Worm (Caenorhabditis elegans) whole organism, late embryonic: ENCODE results near the gene ZK856.14.

Source experiments
- F13H6.1 ChIP-seq: sonication (generic microtip); optimal IDR thresholded peaks from 2 replicates; lab custom pipeline; 2016; ENCODE audit warnings: missing genetic modification characterization, missing compliant biosample characterization
- K09A11.1 ChIP-seq: sonication (generic microtip); optimal IDR thresholded peaks from 2 replicates; lab custom pipeline; 2017; ENCODE audit warnings: antibody characterized with exemption, mild to moderate bottlenecking, missing genetic modification characterization, missing compliant biosample characterization; ENCODE audit not compliant: insufficient read depth
- Y22D7AL.16 ChIP-seq: sonication (generic microtip); optimal IDR thresholded peaks from 2 replicates; lab custom pipeline; 2016; ENCODE audit warnings: missing genetic modification characterization, missing compliant biosample characterization
- ahr-1 ChIP-seq: sonication (generic microtip); optimal IDR thresholded peaks from 2 replicates; lab custom pipeline; 2016; ENCODE audit warnings: missing genetic modification characterization, missing compliant biosample characterization
- ceh-14 ChIP-seq: sonication (generic microtip); optimal IDR thresholded peaks from 2 replicates; lab custom pipeline; 2016; ENCODE audit warnings: missing genotype, missing genetic modification characterization, missing compliant biosample characterization
- ceh-18 ChIP-seq: sonication (generic microtip); optimal IDR thresholded peaks from 2 replicates; lab custom pipeline; 2016; ENCODE audit warnings: missing genetic modification characterization, missing compliant biosample characterization
- ceh-19 ChIP-seq: fragments of 200-800 bp; sonication (Bioruptor generic); optimal IDR thresholded peaks from 2 replicates; lab custom pipeline; 2018; ENCODE audit warnings: mild to moderate bottlenecking, missing genetic modification characterization, missing compliant biosample characterization
- ceh-2 ChIP-seq: sonication (generic microtip); optimal IDR thresholded peaks from 2 replicates; lab custom pipeline; 2016; ENCODE audit warnings: missing genotype, missing genetic modification characterization, missing compliant biosample characterization
- ceh-22 ChIP-seq: sonication (generic microtip); optimal IDR thresholded peaks from 2 replicates; lab custom pipeline; 2017; ENCODE audit warnings: missing biosample characterization, missing genetic modification characterization
- ceh-24 ChIP-seq: sonication (generic microtip); optimal IDR thresholded peaks from 2 replicates; lab custom pipeline; 2016; ENCODE audit warnings: mild to moderate bottlenecking, missing genetic modification characterization, missing compliant biosample characterization
- ceh-31 ChIP-seq: sonication (generic microtip); optimal IDR thresholded peaks from 2 replicates; lab custom pipeline; 2016; ENCODE audit warnings: missing genetic modification characterization, missing compliant biosample characterization
- ceh-34 ChIP-seq: sonication (generic microtip); optimal IDR thresholded peaks from 2 replicates; lab custom pipeline; 2016; ENCODE audit warnings: mild to moderate bottlenecking, missing genetic modification characterization, missing compliant biosample characterization
- ceh-45 ChIP-seq: fragments of 200-800 bp; sonication (Bioruptor generic); IDR thresholded peaks from 2 replicates; pipeline ENCODE4 v1.3.6; 2022; ENCODE audit warnings: missing genetic modification reagents, missing genetic modification characterization, missing compliant biosample characterization
- ceh-6 ChIP-seq: fragments of 200-800 bp; sonication (Bioruptor generic); optimal IDR thresholded peaks from 2 replicates; lab custom pipeline; 2018; ENCODE audit warnings: mild to moderate bottlenecking, missing genetic modification characterization, missing compliant biosample characterization
- dve-1 ChIP-seq: sonication (generic microtip); optimal IDR thresholded peaks from 2 replicates; lab custom pipeline; 2017; ENCODE audit warnings: antibody characterized with exemption, mild to moderate bottlenecking, missing genetic modification characterization, missing compliant biosample characterization
- elt-2 ChIP-seq: sonication (generic microtip); optimal IDR thresholded peaks from 2 replicates; lab custom pipeline; 2016; ENCODE audit warnings: missing genetic modification reagents, missing genetic modification characterization, missing compliant biosample characterization
- ets-4 ChIP-seq: sonication (generic microtip); optimal IDR thresholded peaks from 2 replicates; lab custom pipeline; 2016; ENCODE audit warnings: missing genetic modification characterization, missing compliant biosample characterization
- fax-1 ChIP-seq: sonication (generic microtip); optimal IDR thresholded peaks from 2 replicates; lab custom pipeline; 2016; ENCODE audit warnings: missing genotype, missing genetic modification characterization, missing compliant biosample characterization
- fkh-10 ChIP-seq: fragments of 150-350 bp; optimal IDR thresholded peaks from 2 replicates; lab custom pipeline; 2014; ENCODE audit warnings: missing biosample characterization, missing genetic modification reagents, missing genetic modification characterization
- hlh-13 ChIP-seq: fragments of 200-800 bp; sonication (Bioruptor generic); optimal IDR thresholded peaks from 2 replicates; lab custom pipeline; 2018; ENCODE audit warnings: mild to moderate bottlenecking, missing genetic modification characterization, missing compliant biosample characterization
- hlh-15 ChIP-seq: sonication (generic microtip); optimal IDR thresholded peaks from 2 replicates; lab custom pipeline; 2016; ENCODE audit warnings: missing genetic modification characterization, missing compliant biosample characterization
- hlh-30 ChIP-seq: sonication (generic microtip); optimal IDR thresholded peaks from 2 replicates; lab custom pipeline; 2017; ENCODE audit warnings: antibody characterized with exemption, missing genetic modification characterization, missing compliant biosample characterization; ENCODE audit not compliant: insufficient read depth
- hlh-6 ChIP-seq: sonication (generic microtip); optimal IDR thresholded peaks from 2 replicates; lab custom pipeline; 2016; ENCODE audit warnings: missing genotype, missing genetic modification characterization, missing compliant biosample characterization
- lim-6 ChIP-seq: sonication (generic microtip); optimal IDR thresholded peaks from 2 replicates; lab custom pipeline; 2016; ENCODE audit warnings: missing genetic modification characterization, missing compliant biosample characterization
- lin-11 ChIP-seq: fragments of 200-800 bp; sonication (Bioruptor generic); optimal IDR thresholded peaks from 2 replicates; lab custom pipeline; 2018; ENCODE audit warnings: mild to moderate bottlenecking, missing genetic modification characterization, missing compliant biosample characterization
- nhr-11 ChIP-seq: fragments of 150-350 bp; optimal IDR thresholded peaks from 2 replicates; lab custom pipeline; 2014; ENCODE audit warnings: missing biosample characterization, missing genetic modification characterization
- nhr-232 ChIP-seq: sonication (generic microtip); optimal IDR thresholded peaks from 2 replicates; lab custom pipeline; 2016; ENCODE audit warnings: missing genetic modification characterization, missing compliant biosample characterization
- npax-4 ChIP-seq: sonication (generic microtip); optimal IDR thresholded peaks from 2 replicates; lab custom pipeline; 2016; ENCODE audit warnings: missing genetic modification characterization, missing compliant biosample characterization
- odd-2 ChIP-seq: sonication (generic microtip); optimal IDR thresholded peaks from 2 replicates; lab custom pipeline; 2017; ENCODE audit warnings: antibody characterized with exemption, mild to moderate bottlenecking, missing genetic modification characterization, missing compliant biosample characterization
- pag-3 ChIP-seq: sonication (generic microtip); optimal IDR thresholded peaks from 2 replicates; lab custom pipeline; 2016; ENCODE audit warnings: missing compliant biosample characterization, missing genetic modification characterization, borderline replicate concordance
- pax-1 ChIP-seq: fragments of 150-350 bp; optimal IDR thresholded peaks from 2 replicates; lab custom pipeline; 2014; ENCODE audit warnings: missing biosample characterization, missing genetic modification characterization
- pha-2 ChIP-seq: sonication (generic microtip); optimal IDR thresholded peaks from 2 replicates; lab custom pipeline; 2017; ENCODE audit warnings: mild to moderate bottlenecking, missing genetic modification characterization, missing compliant biosample characterization
- pha-4 ChIP-seq: fragments of 150-350 bp; optimal IDR thresholded peaks from 2 replicates; lab custom pipeline; 2018; ENCODE audit warnings: missing biosample characterization, missing genetic modification reagents, missing genetic modification characterization
- pqm-1 ChIP-seq: sonication (generic microtip); optimal IDR thresholded peaks from 2 replicates; lab custom pipeline; 2016; ENCODE audit warnings: missing genetic modification characterization, missing compliant biosample characterization
- pros-1 ChIP-seq: fragments of 150-350 bp; optimal IDR thresholded peaks from 2 replicates; lab custom pipeline; 2014; ENCODE audit warnings: missing biosample characterization, missing genetic modification reagents, missing genetic modification characterization
- ref-2 ChIP-seq: sonication (generic microtip); optimal IDR thresholded peaks from 2 replicates; lab custom pipeline; 2016; ENCODE audit warnings: missing genetic modification characterization, missing compliant biosample characterization
- rnt-1 ChIP-seq: sonication (generic microtip); optimal IDR thresholded peaks from 2 replicates; lab custom pipeline; 2016; ENCODE audit warnings: missing genetic modification characterization, missing compliant biosample characterization
- sdc-2 ChIP-seq: sonication (generic microtip); optimal IDR thresholded peaks from 2 replicates; lab custom pipeline; 2016; ENCODE audit warnings: missing genotype, missing genetic modification characterization, missing compliant biosample characterization
- sox-2 ChIP-seq: fragments of 200-800 bp; sonication (Bioruptor generic); IDR thresholded peaks from 2 replicates; pipeline ENCODE4 v1.3.6; 2022; ENCODE audit warnings: missing genetic modification reagents, missing genetic modification characterization, missing compliant biosample characterization
- sox-4 ChIP-seq: sonication (generic microtip); optimal IDR thresholded peaks from 2 replicates; lab custom pipeline; 2017; ENCODE audit warnings: mild to moderate bottlenecking, missing genetic modification characterization, inconsistent platforms, missing compliant biosample characterization
- tbx-2 ChIP-seq: sonication (generic microtip); optimal IDR thresholded peaks from 2 replicates; lab custom pipeline; 2016; ENCODE audit warnings: missing genetic modification characterization, missing compliant biosample characterization
- ttx-3 ChIP-seq: sonication (generic microtip); optimal IDR thresholded peaks from 2 replicates; lab custom pipeline; 2016; ENCODE audit warnings: missing genetic modification reagents, missing genetic modification characterization, missing compliant biosample characterization
- unc-55 ChIP-seq: sonication (generic microtip); optimal IDR thresholded peaks from 2 replicates; lab custom pipeline; 2017; ENCODE audit warnings: missing biosample characterization, missing genetic modification reagents, missing genetic modification characterization
- unc-86 ChIP-seq: sonication (generic microtip); optimal IDR thresholded peaks from 2 replicates; lab custom pipeline; 2016; ENCODE audit warnings: missing genetic modification characterization, missing compliant biosample characterization
- zip-5 ChIP-seq: sonication (generic microtip); optimal IDR thresholded peaks from 2 replicates; lab custom pipeline; 2016; ENCODE audit warnings: missing genetic modification characterization, missing compliant biosample characterization
- ztf-16 ChIP-seq: sonication (generic microtip); optimal IDR thresholded peaks from 2 replicates; lab custom pipeline; 2017; ENCODE audit warnings: missing genetic modification characterization, missing compliant biosample characterization

ZK856.14 gene

DNA sequence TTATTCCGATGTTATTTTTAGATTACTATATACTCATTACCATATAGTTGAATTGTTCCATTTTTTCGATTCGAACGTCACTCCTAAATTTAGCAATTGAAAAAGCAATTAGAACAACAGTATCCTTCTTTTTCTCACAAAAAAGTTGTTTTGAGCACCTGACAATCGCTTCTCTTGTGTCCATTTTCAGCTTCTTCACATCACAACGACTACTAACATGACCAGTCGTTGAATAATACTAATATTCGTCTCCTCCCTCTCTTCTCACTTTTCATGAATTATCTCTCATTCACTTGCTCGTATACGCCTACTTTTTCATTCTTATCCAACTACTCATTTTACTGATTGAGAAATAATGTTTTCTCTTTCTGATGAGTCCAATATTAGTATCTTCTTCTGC lies at the start of gene ZK856.14:
Gene ZK856.14 (plus strand): TSS at position 301 of the 400 bp plus-strand sequence.
- TF ChIP-seq unc-86 = no peak
- TF ChIP-seq ceh-34 = no peak
- no peak for TF ChIP-seq ceh-6 (GFP tag; lab: Kevin White, UChicago)
- TF ChIP-seq hlh-13 (GFP tag; lab: Kevin White, UChicago) = no peak
- TF ChIP-seq ref-2 (tag; lab: Kevin White, UChicago) = no peak
- TF ChIP-seq ceh-45 = no peak

DNA sequence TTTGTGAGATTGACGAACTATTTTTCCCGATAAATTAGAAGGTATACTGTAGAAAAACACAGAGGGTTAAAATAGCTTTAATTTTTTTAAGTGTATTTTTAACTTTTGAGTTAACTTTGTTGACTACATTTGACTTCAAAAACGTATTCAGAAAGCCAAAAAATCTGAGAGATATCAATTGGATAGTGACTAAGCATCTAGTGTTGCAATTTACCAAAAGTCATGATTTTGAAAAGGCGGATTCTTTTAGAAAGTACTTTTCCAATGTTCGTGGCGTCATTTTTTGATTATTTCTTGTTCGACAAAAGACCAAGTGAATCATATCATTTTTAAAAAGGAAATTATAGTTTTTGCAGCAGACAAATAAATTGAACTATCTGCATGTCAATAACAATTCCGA lies 48.0 kb upstream of the ZK856.14 start:
- no peak for TF ChIP-seq lin-11
- no peak for TF ChIP-seq ref-2 (tag; lab: Kevin White, UChicago)
- no peak for TF ChIP-seq K09A11.1 (tag; lab: Kevin White, UChicago)
- TF ChIP-seq tbx-2 (tag; lab: Kevin White, UChicago) = no peak
- TF ChIP-seq elt-2 (tag; lab: Kevin White, UChicago) = no peak
- no peak for TF ChIP-seq hlh-6
- no peak for TF ChIP-seq sox-2
- no peak for TF ChIP-seq pqm-1 (tag; lab: Kevin White, UChicago)
- TF ChIP-seq ceh-18 = no peak
- no peak for TF ChIP-seq unc-55 (GFP tag; lab: Kevin White, UChicago)
- no peak for TF ChIP-seq pros-1 (tag; lab: Kevin White, UChicago)
- TF ChIP-seq Y22D7AL.16 (tag; lab: Kevin White, UChicago) = no peak
- no peak for TF ChIP-seq sox-4 (tag; lab: Kevin White, UChicago)
- TF ChIP-seq fax-1 (tag; lab: Kevin White, UChicago) = no peak
- TF ChIP-seq, all 69 proteins: peak for 0

DNA sequence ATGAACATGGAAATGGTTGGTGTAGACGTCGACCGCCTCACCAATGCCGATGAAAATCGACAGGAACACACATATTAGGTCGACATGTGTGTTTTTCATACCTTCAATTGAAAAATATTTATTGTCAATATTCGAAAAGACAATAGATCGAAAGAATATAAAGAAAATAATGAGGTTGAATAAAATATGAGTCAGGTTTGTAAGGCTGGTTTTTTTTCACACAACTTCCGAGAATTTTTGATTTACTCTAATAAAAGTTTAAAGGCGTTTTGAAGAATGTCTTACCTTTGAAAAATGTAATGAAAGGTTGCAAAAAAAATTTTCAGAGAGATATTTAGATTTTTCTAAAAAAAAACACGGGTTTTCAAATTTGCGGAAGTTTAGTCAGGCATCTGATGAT lies 43.2 kb upstream of the ZK856.14 start, which contains the start of gene egl-3:
Gene egl-3 (minus strand): TSS at position 101 of the 400 bp plus-strand sequence.
- TF ChIP-seq npax-4 (no peak), ets-4 (no peak), nhr-232 (tag; lab: Kevin White, UChicago) (no peak), ceh-24 (tag; lab: Kevin White, UChicago) (no peak), ceh-6 (GFP tag; lab: Kevin White, UChicago) (no peak), ceh-34 (no peak), sox-4 (tag; lab: Kevin White, UChicago) (no peak), sdc-2 (tag; lab: Kevin White, UChicago) (no peak), unc-86 (no peak), hlh-6 (no peak)

DNA sequence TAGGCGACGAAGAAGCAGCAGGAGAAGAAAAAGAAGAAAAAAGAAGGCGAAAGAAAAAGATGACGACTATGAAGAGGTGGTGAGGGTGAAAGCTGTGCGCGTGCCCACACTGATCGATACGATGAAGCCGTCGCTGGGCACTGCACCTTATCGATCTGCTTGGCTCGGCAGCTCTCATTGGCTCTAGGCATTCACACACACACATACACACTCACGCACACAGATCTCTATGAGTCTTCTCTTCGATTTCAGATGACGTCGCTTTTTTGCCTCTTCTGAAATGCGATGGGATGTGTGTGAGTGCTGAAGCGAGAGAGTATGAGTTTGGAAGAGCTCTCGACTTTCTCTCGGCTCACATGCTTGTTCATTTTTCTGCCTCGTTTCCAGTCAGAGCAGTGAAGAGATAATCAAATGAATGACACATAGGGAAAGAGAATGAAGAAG lies 42.2 kb upstream of the ZK856.14 start:
- TF ChIP-seq odd-2 (tag; lab: Kevin White, UChicago) (no peak), ceh-22 (tag; lab: Kevin White, UChicago) (no peak), ceh-31 (peak; percentile 82), rnt-1 (tag; lab: Kevin White, UChicago) (no peak), pax-1 (tag; lab: Kevin White, UChicago) (no peak), ztf-16 (tag; lab: Kevin White, UChicago) (no peak), elt-2 (tag; lab: Kevin White, UChicago) (no peak), sox-4 (tag; lab: Kevin White, UChicago) (no peak), unc-86 (no peak), ceh-14 (peak; percentile 83), npax-4 (no peak), hlh-15 (tag; lab: Kevin White, UChicago) (no peak), hlh-6 (no peak), dve-1 (tag; lab: Kevin White, UChicago) (no peak), ref-2 (tag; lab: Kevin White, UChicago) (no peak), pha-2 (tag; lab: Kevin White, UChicago) (no peak), ceh-2 (tag; lab: Kevin White, UChicago) (no peak), K09A11.1 (tag; lab: Kevin White, UChicago) (no peak), ttx-3 (tag; lab: Kevin White, UChicago) (no peak), sox-2 (no peak), sdc-2 (tag; lab: Kevin White, UChicago) (no peak), pha-4 (tag; lab: Kevin White, UChicago) (no peak), pqm-1 (tag; lab: Kevin White, UChicago) (no peak), hlh-30 (tag; lab: Kevin White, UChicago) (peak; percentile 66), zip-5 (tag; lab: Kevin White, UChicago) (no peak), pros-1 (tag; lab: Kevin White, UChicago) (no peak), ceh-34 (peak; percentile 24), pag-3 (no peak), tbx-2 (tag; lab: Kevin White, UChicago) (peak; percentile 37), ceh-19 (GFP tag; lab: Kevin White, UChicago) (peak; percentile 31), lim-6 (tag; lab: Kevin White, UChicago) (no peak), fkh-10 (no peak), nhr-11 (tag; lab: Kevin White, UChicago) (no peak), ahr-1 (tag; lab: Kevin White, UChicago) (no peak), F13H6.1 (tag; lab: Kevin White, UChicago) (no peak)
